Fruit fly (Drosophila melanogaster) whole organism, embryonic: Measurements from ENCODE around the gene Pde11.

ENCODE experiments used
- Atf6 ChIP-seq: fragments of 200-800 bp; sonication (Bioruptor generic); IDR thresholded peaks from 2 replicates; pipeline ENCODE4 v1.3.6; 2022; ENCODE audit warnings: missing biosample characterization, missing genetic modification characterization
- CG10321 ChIP-seq: fragments of 200-800 bp; sonication (Bioruptor generic); IDR thresholded peaks from 2 replicates; pipeline ENCODE4 v1.3.6; 2022; ENCODE audit warnings: missing biosample characterization, missing genetic modification characterization
- CG10431 ChIP-seq: fragments of 200-800 bp; sonication (Bioruptor generic); optimal IDR thresholded peaks from 3 replicates; lab custom pipeline; 2018; ENCODE audit warnings: missing biosample characterization, mild to moderate bottlenecking, missing genetic modification characterization
- CG11398 ChIP-seq: fragments of 200-800 bp; sonication (Bioruptor generic); optimal IDR thresholded peaks from 2 replicates; lab custom pipeline; 2016; ENCODE audit warnings: missing biosample characterization, missing genetic modification characterization
- CG12071 ChIP-seq: fragments of 200-800 bp; sonication (Bioruptor generic); optimal IDR thresholded peaks from 3 replicates; lab custom pipeline; 2018; ENCODE audit warnings: missing biosample characterization, mild to moderate bottlenecking, missing genetic modification characterization
- CG13287 ChIP-seq: fragments of 200-800 bp; sonication (Bioruptor generic); IDR thresholded peaks from 2 replicates; pipeline ENCODE4 v1.3.6; 2022; ENCODE audit warnings: missing biosample characterization, missing genetic modification characterization; ENCODE audit not compliant: partially characterized antibody
- CG14667 ChIP-seq: fragments of 200-800 bp; sonication (Bioruptor generic); IDR thresholded peaks from 2 replicates; pipeline ENCODE4 v1.3.6; 2022; ENCODE audit warnings: missing biosample characterization, missing genetic modification characterization
- CG15269 ChIP-seq: fragments of 200-800 bp; sonication (Bioruptor generic); optimal IDR thresholded peaks from 2 replicates; lab custom pipeline; 2018; ENCODE audit warnings: missing biosample characterization, mild to moderate bottlenecking, missing genetic modification characterization, moderate library complexity
- CG16815 ChIP-seq: fragments of 200-800 bp; sonication (Bioruptor generic); optimal IDR thresholded peaks from 3 replicates; lab custom pipeline; 2017; ENCODE audit warnings: missing biosample characterization, mild to moderate bottlenecking, missing genetic modification characterization
- CG17328 ChIP-seq: fragments of 200-800 bp; sonication (Bioruptor generic); IDR thresholded peaks from 2 replicates; pipeline ENCODE4 v1.3.6; 2022; ENCODE audit warnings: missing biosample characterization, missing genetic modification characterization
- CG2678 ChIP-seq: fragments of 200-800 bp; sonication (Bioruptor generic); optimal IDR thresholded peaks from 3 replicates; lab custom pipeline; 2019; ENCODE audit warnings: missing biosample characterization, mild to moderate bottlenecking, missing genetic modification characterization, moderate library complexity
- CG32772 ChIP-seq: fragments of 200-800 bp; sonication (Bioruptor generic); IDR thresholded peaks from 2 replicates; pipeline ENCODE4 v1.3.6; 2022; ENCODE audit warnings: missing biosample characterization, missing genetic modification characterization
- CG33557 ChIP-seq: fragments of 200-800 bp; sonication (Bioruptor generic); optimal IDR thresholded peaks from 2 replicates; lab custom pipeline; 2019; ENCODE audit warnings: missing biosample characterization, mild to moderate bottlenecking, missing genetic modification characterization, moderate library complexity
- CG3407 ChIP-seq: fragments of 200-800 bp; sonication (Bioruptor generic); optimal IDR thresholded peaks from 2 replicates; lab custom pipeline; 2018; ENCODE audit warnings: missing biosample characterization, mild to moderate bottlenecking, missing genetic modification characterization
- CG3847 ChIP-seq: fragments of 200-800 bp; sonication (Bioruptor generic); IDR thresholded peaks from 2 replicates; pipeline ENCODE4 v1.3.6; 2022; ENCODE audit warnings: missing biosample characterization, missing genetic modification characterization
- CG6813 ChIP-seq: fragments of 200-800 bp; sonication (Bioruptor generic); optimal IDR thresholded peaks from 2 replicates; lab custom pipeline; 2017; ENCODE audit warnings: missing biosample characterization, missing genetic modification characterization, mild to moderate bottlenecking, moderate library complexity, missing genetic modification reagents
- CG9932 ChIP-seq: fragments of 200-800 bp; sonication (Bioruptor generic); IDR thresholded peaks from 2 replicates; pipeline ENCODE4 v1.3.6; 2022; ENCODE audit warnings: missing biosample characterization, missing genetic modification characterization
- CHES-1-like ChIP-seq: fragments of 200-800 bp; sonication (Bioruptor generic); optimal IDR thresholded peaks from 2 replicates; lab custom pipeline; 2016; ENCODE audit warnings: missing biosample characterization, missing genetic modification characterization
- Dref ChIP-seq: fragments of 200-800 bp; sonication (Bioruptor generic); IDR thresholded peaks from 2 replicates; pipeline ENCODE4 v1.3.6; 2022; ENCODE audit warnings: missing biosample characterization, missing genetic modification characterization
- Ets65A ChIP-seq: fragments of 200-800 bp; sonication (Bioruptor generic); peaks from one replicate; lab custom pipeline; 2016; ENCODE audit warnings: missing biosample characterization, missing genetic modification characterization
- HHEX ChIP-seq: fragments of 200-800 bp; sonication (Bioruptor generic); optimal IDR thresholded peaks from 3 replicates; lab custom pipeline; 2017; ENCODE audit warnings: missing biosample characterization, mild to moderate bottlenecking, missing genetic modification characterization, missing genetic modification reagents
- Hey ChIP-seq: fragments of 200-800 bp; sonication (Bioruptor generic); optimal IDR thresholded peaks from 3 replicates; lab custom pipeline; 2018; ENCODE audit warnings: missing biosample characterization, mild to moderate bottlenecking, missing genetic modification characterization
- HmgZ ChIP-seq: fragments of 200-800 bp; sonication (Bioruptor generic); optimal IDR thresholded peaks from 2 replicates; lab custom pipeline; 2018; ENCODE audit warnings: missing biosample characterization, mild to moderate bottlenecking, missing genetic modification characterization
- Hmx ChIP-seq: fragments of 200-800 bp; sonication (Bioruptor generic); optimal IDR thresholded peaks from 2 replicates; lab custom pipeline; 2016; ENCODE audit warnings: missing biosample characterization, missing genetic modification characterization
- Hr3 ChIP-seq: fragments of 200-800 bp; sonication (Bioruptor generic); optimal IDR thresholded peaks from 3 replicates; lab custom pipeline; 2016; ENCODE audit warnings: missing biosample characterization, missing genetic modification characterization
- Ravus ChIP-seq: fragments of 200-800 bp; sonication (Bioruptor generic); IDR thresholded peaks from 2 replicates; pipeline ENCODE4 v1.3.6; 2022; ENCODE audit warnings: missing biosample characterization, missing genetic modification characterization
- Scr ChIP-seq: fragments of 200-800 bp; sonication (Bioruptor generic); IDR thresholded peaks from 2 replicates; pipeline ENCODE4 v1.3.6; 2022; ENCODE audit warnings: missing biosample characterization, missing genetic modification characterization; ENCODE audit not compliant: partially characterized antibody
- Sox102F ChIP-seq: fragments of 200-800 bp; sonication (Bioruptor generic); optimal IDR thresholded peaks from 2 replicates; lab custom pipeline; 2018; ENCODE audit warnings: missing biosample characterization, mild to moderate bottlenecking, missing genetic modification characterization, moderate library complexity
- Trl ChIP-seq, 3 experiments: fragments of >200 bp in 2 of 3; fragments of 200-800 bp in 1 of 3; sonication (Bioruptor generic) in 1 of 3; optimal IDR thresholded peaks; 2 replicates in 1 of 3; 3 replicates in 2 of 3; lab custom pipeline; 2016 to 2017; ENCODE audit warnings: missing biosample characterization in 1 of 3, missing genetic modification characterization in 1 of 3
- YL-1 ChIP-seq: fragments of 200-800 bp; sonication (Bioruptor generic); optimal IDR thresholded peaks from 3 replicates; lab custom pipeline; 2017; ENCODE audit warnings: missing biosample characterization, mild to moderate bottlenecking, missing genetic modification characterization
- amos ChIP-seq: fragments of 200-800 bp; sonication (Bioruptor generic); IDR thresholded peaks from 2 replicates; pipeline ENCODE4 v1.3.6; 2022; ENCODE audit warnings: missing biosample characterization, missing genetic modification characterization; ENCODE audit not compliant: partially characterized antibody
- aop ChIP-seq: fragments of 200-800 bp; sonication (Bioruptor generic); IDR thresholded peaks from 2 replicates; pipeline ENCODE4 v1.3.6; 2022; ENCODE audit warnings: missing biosample characterization, missing genetic modification characterization
- ato ChIP-seq: fragments of 200-800 bp; sonication (Bioruptor generic); IDR thresholded peaks from 2 replicates; pipeline ENCODE4 v1.3.6; 2022; ENCODE audit warnings: missing biosample characterization, missing genetic modification characterization; ENCODE audit not compliant: partially characterized antibody
- bab2 ChIP-seq: fragments of 200-800 bp; sonication (Bioruptor generic); optimal IDR thresholded peaks from 2 replicates; lab custom pipeline; 2016; ENCODE audit warnings: missing biosample characterization, missing genetic modification characterization
- bowl ChIP-seq: fragments of 200-800 bp; sonication (Bioruptor generic); IDR thresholded peaks from 2 replicates; pipeline ENCODE4 v1.3.6; 2022; ENCODE audit warnings: missing biosample characterization, missing genetic modification characterization
- cas ChIP-seq: fragments of 200-800 bp; sonication (Bioruptor generic); IDR thresholded peaks from 2 replicates; pipeline ENCODE4 v1.3.6; 2022; ENCODE audit warnings: missing biosample characterization, missing genetic modification characterization
- ci ChIP-seq: fragments of 200-800 bp; sonication (Bioruptor generic); IDR thresholded peaks from 3 replicates; pipeline ENCODE4 v1.3.6; 2022; ENCODE audit warnings: missing biosample characterization, missing genetic modification characterization
- cwo ChIP-seq: fragments of 200-800 bp; sonication (Bioruptor generic); optimal IDR thresholded peaks from 3 replicates; lab custom pipeline; 2017; ENCODE audit warnings: missing biosample characterization, missing genetic modification characterization, mild to moderate bottlenecking, moderate library complexity, missing genetic modification reagents
- da ChIP-seq: fragments of 200-800 bp; sonication (Bioruptor generic); optimal IDR thresholded peaks from 2 replicates; lab custom pipeline; 2016; ENCODE audit warnings: missing biosample characterization, missing genetic modification characterization
- danr ChIP-seq: fragments of 200-800 bp; sonication (Bioruptor generic); IDR thresholded peaks from 2 replicates; pipeline ENCODE4 v1.3.6; 2022; ENCODE audit warnings: missing biosample characterization, missing genetic modification characterization
- dm ChIP-seq: fragments of 200-800 bp; sonication (Bioruptor generic); optimal IDR thresholded peaks from 3 replicates; lab custom pipeline; 2016; ENCODE audit warnings: missing biosample characterization, missing genetic modification characterization
- dmrt11E ChIP-seq: fragments of 200-800 bp; sonication (Bioruptor generic); optimal IDR thresholded peaks from 3 replicates; lab custom pipeline; 2018; ENCODE audit warnings: missing biosample characterization, mild to moderate bottlenecking, missing genetic modification characterization, moderate library complexity
- fd3F ChIP-seq: fragments of 200-800 bp; sonication (Bioruptor generic); optimal IDR thresholded peaks from 2 replicates; lab custom pipeline; 2018; ENCODE audit warnings: missing biosample characterization, mild to moderate bottlenecking, missing genetic modification characterization, moderate library complexity
- her ChIP-seq: fragments of 200-800 bp; sonication (Bioruptor generic); optimal IDR thresholded peaks from 2 replicates; lab custom pipeline; 2016; ENCODE audit warnings: missing biosample characterization, missing genetic modification characterization
- mirr ChIP-seq: fragments of 200-800 bp; sonication (Bioruptor generic); optimal IDR thresholded peaks from 3 replicates; lab custom pipeline; 2018; ENCODE audit warnings: missing biosample characterization, mild to moderate bottlenecking, missing genetic modification characterization
- oc ChIP-seq: fragments of 200-800 bp; sonication (Bioruptor generic); optimal IDR thresholded peaks from 2 replicates; lab custom pipeline; 2018; ENCODE audit warnings: missing biosample characterization, mild to moderate bottlenecking, missing genetic modification characterization, moderate library complexity
- odd ChIP-seq: fragments of 200-800 bp; sonication (Bioruptor generic); optimal IDR thresholded peaks from 2 replicates; lab custom pipeline; 2017; ENCODE audit warnings: missing biosample characterization, mild to moderate bottlenecking, missing genetic modification characterization
- org-1 ChIP-seq: fragments of 200-800 bp; sonication (Bioruptor generic); optimal IDR thresholded peaks from 2 replicates; lab custom pipeline; 2017; ENCODE audit warnings: missing biosample characterization, missing genetic modification characterization
- pros ChIP-seq: fragments of 200-800 bp; sonication (Bioruptor generic); optimal IDR thresholded peaks from 3 replicates; lab custom pipeline; 2019; ENCODE audit warnings: missing biosample characterization, mild to moderate bottlenecking, missing genetic modification characterization, moderate library complexity
- slp2 ChIP-seq: fragments of 200-800 bp; sonication (Bioruptor generic); optimal IDR thresholded peaks from 2 replicates; lab custom pipeline; 2016; ENCODE audit warnings: missing biosample characterization, missing genetic modification characterization
- ttk ChIP-seq: fragments of 200-800 bp; sonication (Bioruptor generic); IDR thresholded peaks from 2 replicates; pipeline ENCODE4 v2.1.2; 2022; ENCODE audit warnings: missing biosample characterization, missing genetic modification characterization
- vvl ChIP-seq: fragments of 200-800 bp; sonication (Bioruptor generic); IDR thresholded peaks from 2 replicates; pipeline ENCODE4 v1.3.6; 2022; ENCODE audit warnings: missing biosample characterization, missing genetic modification characterization

The Pde11 gene

DNA sequence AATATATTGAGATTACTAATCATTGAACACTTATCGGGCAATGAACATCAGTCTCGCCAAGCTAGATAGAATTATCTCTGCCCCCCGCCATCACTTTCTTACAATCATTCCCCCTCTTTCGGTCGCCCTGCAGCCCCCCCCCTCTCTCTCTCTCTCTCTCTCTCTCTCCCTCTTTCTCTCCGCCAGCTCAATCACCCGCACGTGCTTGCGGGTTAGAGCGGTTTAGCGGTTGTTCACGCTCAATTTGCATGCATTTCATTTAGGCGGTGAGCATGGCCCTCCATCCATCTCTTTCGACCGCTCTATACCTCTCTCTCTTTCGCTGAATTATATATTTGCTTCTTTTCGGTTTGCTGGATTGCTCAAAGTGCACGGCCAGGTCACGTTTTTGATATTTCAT is 39.0 kb upstream of the Pde11 start:
- TF ChIP-seq fd3F (GFP tag; lab: Kevin White, UChicago): no peak
- TF ChIP-seq CG12071 (GFP tag; lab: Kevin White, UChicago): no peak
- no peak for TF ChIP-seq Hr3
- TF ChIP-seq CG6813 (GFP tag; lab: Kevin White, UChicago): no peak
- no peak for TF ChIP-seq CG16815 (GFP tag; lab: Kevin White, UChicago)
- TF ChIP-seq pros (GFP tag; lab: Kevin White, UChicago): no peak
- 0 out of 3 replicates have a peak, but pooled peaks have one; percentile 21 for TF ChIP-seq ci
- TF ChIP-seq CG3407: no peak
- no peak for TF ChIP-seq CG14667
- TF ChIP-seq danr (GFP tag; lab: Robert Waterston, UW): no peak
- TF ChIP-seq dm (GFP tag; lab: Kevin White, UChicago): no peak
- TF ChIP-seq dmrt11E: no peak
- TF ChIP-seq amos: no peak
- no peak for TF ChIP-seq Scr (GFP tag; lab: Robert Waterston, UW)
- TF ChIP-seq odd (GFP tag; lab: Kevin White, UChicago): no peak
- TF ChIP-seq CG9932 (GFP tag; lab: Robert Waterston, UW): no peak
- TF ChIP-seq mirr (GFP tag; lab: Kevin White, UChicago): no peak
- TF ChIP-seq CHES-1-like: no peak
- TF ChIP-seq Ets65A: no peak
- TF ChIP-seq Sox102F (GFP tag; lab: Kevin White, UChicago): no peak
- TF ChIP-seq vvl (GFP tag; lab: Robert Waterston, UW): peak; percentile 74
- peak; percentile 46 to 51 for TF ChIP-seq Trl (optimal IDR thresholded peaks at IDR 0.05; lab: Kevin White, UChicago)
- TF ChIP-seq Trl (GFP tag; optimal IDR thresholded peaks at IDR 0.05; lab: Kevin White, UChicago): no peak
- no peak for TF ChIP-seq HHEX (GFP tag; lab: Kevin White, UChicago)
- no peak for TF ChIP-seq Ravus (GFP tag; lab: Robert Waterston, UW)
- TF ChIP-seq bab2 (GFP tag; lab: Kevin White, UChicago): no peak
- TF ChIP-seq CG15269 (tag; lab: Kevin White, UChicago): no peak
- no peak for TF ChIP-seq CG17328
- no peak for TF ChIP-seq her
- TF ChIP-seq CG10431 (GFP tag; lab: Kevin White, UChicago): no peak
- TF ChIP-seq CG33557 (GFP tag; lab: Kevin White, UChicago): no peak
- TF ChIP-seq bowl: no peak
- TF ChIP-seq Dref: no peak
- TF ChIP-seq CG10321 (GFP tag; lab: Robert Waterston, UW): peak; percentile 73
- no peak for TF ChIP-seq slp2 (GFP tag; lab: Kevin White, UChicago)
- TF ChIP-seq Hey: no peak
- TF ChIP-seq CG2678 (tag; lab: Kevin White, UChicago): no peak
- no peak for TF ChIP-seq ato (GFP tag; lab: Robert Waterston, UW)
- TF ChIP-seq CG32772 (GFP tag; lab: Robert Waterston, UW): no peak
- TF ChIP-seq YL-1 (GFP tag; lab: Kevin White, UChicago): no peak
- TF ChIP-seq Atf6 (GFP tag; lab: Robert Waterston, UW): no peak
- no peak for TF ChIP-seq HmgZ (tag; lab: Kevin White, UChicago)
- no peak for TF ChIP-seq Hmx (GFP tag; lab: Kevin White, UChicago)
- TF ChIP-seq CG13287 (GFP tag; lab: Robert Waterston, UW): 0 out of 2 replicates have a peak, but pooled peaks have one; percentile 14
- no peak for TF ChIP-seq CG11398
- TF ChIP-seq cwo: peak; percentile 91
- TF ChIP-seq cas (GFP tag; lab: Robert Waterston, UW): no peak
- TF ChIP-seq org-1: no peak
- TF ChIP-seq CG3847: no peak
- TF ChIP-seq da (GFP tag; lab: Kevin White, UChicago): peak; percentile 31
- TF ChIP-seq oc (tag; lab: Kevin White, UChicago): no peak
- TF ChIP-seq aop (GFP tag; lab: Robert Waterston, UW): no peak
- TF ChIP-seq ttk (GFP tag; lab: Robert Waterston, UW): no peak
